Fruit fly (Drosophila melanogaster) whole organism, prepupa: ENCODE data around the gene shop.
A peak's percentile ranks its signal among the peaks of the same experiment; 100 is the strongest.

Experiments
- CG6163 ChIP-seq: fragments of 200-800 bp; sonication (Bioruptor generic); IDR thresholded peaks from 3 replicates; pipeline ENCODE4 v1.3.6; 2022; ENCODE audit warnings: missing biosample characterization, missing genetic modification characterization
- CG6792 ChIP-seq: fragments of 200-800 bp; sonication (Bioruptor generic); optimal IDR thresholded peaks from 3 replicates; lab custom pipeline; 2016; ENCODE audit warnings: missing biosample characterization, missing genetic modification characterization
- Hr38 ChIP-seq: sonication (Bioruptor generic); optimal IDR thresholded peaks from 2 replicates; lab custom pipeline; 2016; ENCODE audit warnings: missing biosample characterization, missing genetic modification characterization
- Hr39 ChIP-seq: fragments of 200-800 bp; sonication (Bioruptor generic); optimal IDR thresholded peaks from 2 replicates; lab custom pipeline; 2016; ENCODE audit warnings: missing biosample characterization, missing genetic modification characterization
- Sox15 ChIP-seq: fragments of 200-800 bp; sonication (Bioruptor generic); optimal IDR thresholded peaks from 3 replicates; lab custom pipeline; 2016; ENCODE audit warnings: missing biosample characterization, missing genetic modification characterization
- fd59A ChIP-seq: fragments of 200-800 bp; sonication (Bioruptor generic); optimal IDR thresholded peaks from 2 replicates; lab custom pipeline; 2017; ENCODE audit warnings: missing biosample characterization, mild to moderate bottlenecking, missing genetic modification characterization, missing genetic modification reagents
- topi ChIP-seq: fragments of 200-800 bp; sonication (Bioruptor generic); optimal IDR thresholded peaks from 3 replicates; lab custom pipeline; 2016; ENCODE audit warnings: missing biosample characterization, missing genetic modification characterization

DNA sequence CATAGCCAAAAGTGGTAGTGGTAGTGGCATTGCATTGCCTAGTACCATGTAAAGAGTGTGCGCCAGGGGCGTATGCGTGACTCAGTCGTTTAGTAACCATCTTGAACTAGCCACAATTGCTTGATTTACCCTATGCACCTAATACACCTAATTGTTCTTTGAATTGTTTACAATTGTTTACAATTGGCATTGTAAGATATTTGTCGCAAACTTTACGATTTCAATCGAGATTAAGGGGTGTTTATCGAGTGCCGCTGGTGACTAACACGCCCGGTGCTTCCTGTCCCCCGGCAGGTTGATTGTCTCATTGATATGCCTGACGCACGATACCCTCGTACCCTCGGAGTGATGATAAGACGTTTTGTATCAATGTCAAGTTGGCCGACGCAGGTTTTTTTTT is 11.3 kb downstream of the shop start:
- no peak for TF ChIP-seq topi (GFP tag; lab: Kevin White, UChicago)
- no peak for TF ChIP-seq CG6163
- peak; percentile 7 for TF ChIP-seq CG6792 (GFP tag; lab: Kevin White, UChicago)
- TF ChIP-seq Hr38 (GFP tag; lab: Kevin White, UChicago): no peak
- peak; percentile 7 for TF ChIP-seq fd59A (GFP tag; lab: Kevin White, UChicago)
- TF ChIP-seq Hr39 (GFP tag; lab: Kevin White, UChicago): peak; percentile 17
- TF ChIP-seq Sox15: no peak
